Worm (Caenorhabditis elegans) whole organism, midembryonic: ENCODE measurements around the gene dnj-26.

ENCODE experiments used
- flt-1 ChIP-seq: fragments of 200-800 bp; sonication (Bioruptor generic); IDR thresholded peaks from 2 replicates; pipeline ENCODE4 v1.3.6; 2022; ENCODE audit warnings: missing genetic modification characterization, missing compliant biosample characterization
- ztf-23 ChIP-seq: fragments of 200-800 bp; sonication (Bioruptor generic); IDR thresholded peaks from 2 replicates; pipeline ENCODE4 v1.3.6; 2022; ENCODE audit warnings: missing genetic modification reagents, missing genetic modification characterization, missing compliant biosample characterization

- no peak for TF ChIP-seq ztf-23 (GFP tag; lab: Robert Waterston, UW)
- no peak for TF ChIP-seq flt-1
Observed at ce11 chrIV:12270392-12270791, 17.9 kb upstream of the dnj-26 start, which contains the start of gene C42C1.3.
